Worm (Caenorhabditis elegans) whole organism, young adult: ENCODE data around the gene algn-12.

Source experiments
- T07F8.4 ChIP-seq: sonication (generic microtip); optimal IDR thresholded peaks from 2 replicates; lab custom pipeline; 2016; ENCODE audit warnings: mild to moderate bottlenecking, missing genetic modification characterization, moderate library complexity, missing compliant biosample characterization
- ccch-3 ChIP-seq: fragments of 200-800 bp; sonication (Bioruptor generic); optimal IDR thresholded peaks from 2 replicates; lab custom pipeline; 2018; ENCODE audit warnings: mild to moderate bottlenecking, missing genetic modification characterization, missing compliant biosample characterization
- him-1 ChIP-seq: sonication (generic microtip); optimal IDR thresholded peaks from 2 replicates; lab custom pipeline; 2016; ENCODE audit warnings: missing genotype, missing genetic modification reagents, missing genetic modification characterization, missing compliant biosample characterization
- nfya-1 ChIP-seq: sonication (generic microtip); optimal IDR thresholded peaks from 2 replicates; lab custom pipeline; 2017; ENCODE audit warnings: antibody characterized with exemption, missing compliant biosample characterization, missing genetic modification characterization, borderline replicate concordance; ENCODE audit not compliant: insufficient read depth

DNA sequence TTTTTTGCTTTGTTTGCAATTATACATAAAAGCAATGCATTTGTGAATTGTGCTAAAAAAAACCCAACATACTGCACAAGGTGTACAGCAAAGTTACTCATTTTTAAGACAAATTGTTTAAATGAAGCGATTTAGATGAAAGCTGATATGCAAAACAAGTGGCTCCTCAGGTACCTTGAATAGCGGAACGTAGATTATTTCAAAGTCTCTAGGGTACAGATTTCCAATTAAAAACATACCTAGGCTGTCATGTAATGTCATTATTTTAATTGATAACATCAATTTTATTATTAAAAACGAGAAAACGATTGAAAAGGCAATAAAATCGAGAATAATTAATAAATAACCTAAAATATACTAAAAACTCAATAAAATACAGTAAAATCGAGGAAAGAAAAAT lies 27.2 kb downstream of the algn-12 start, which contains the start of gene str-139:
- TF ChIP-seq T07F8.4 (tag; lab: Kevin White, UChicago) (no peak), ccch-3 (GFP tag; lab: Kevin White, UChicago) (no peak), him-1 (tag; lab: Kevin White, UChicago) (no peak), nfya-1 (no peak)
